Fruit fly (Drosophila melanogaster) whole organism, embryonic: Measurements from ENCODE around the gene Lcp65Aa.
A peak's percentile ranks its signal among the peaks of the same experiment; 100 is the strongest.

Experiments used
- B-H1 ChIP-seq: fragments of 200-800 bp; sonication (Bioruptor generic); IDR thresholded peaks from 3 replicates; pipeline ENCODE4 v1.3.6; 2022; ENCODE audit warnings: missing biosample characterization, missing genetic modification characterization
- C15 ChIP-seq: fragments of 200-800 bp; sonication (Bioruptor generic); IDR thresholded peaks from 3 replicates; pipeline ENCODE4 v1.3.6; 2022; ENCODE audit warnings: missing biosample characterization, missing genetic modification characterization
- CG10274 ChIP-seq: fragments of 200-800 bp; sonication (Bioruptor generic); optimal IDR thresholded peaks from 3 replicates; lab custom pipeline; 2017; ENCODE audit warnings: missing biosample characterization, mild to moderate bottlenecking, missing genetic modification characterization
- CG10366 ChIP-seq: fragments of 200-800 bp; sonication (Bioruptor generic); IDR thresholded peaks from 2 replicates; pipeline ENCODE4 v1.3.6; 2022; ENCODE audit warnings: missing biosample characterization, missing genetic modification characterization
- CG10543 ChIP-seq: fragments of 200-800 bp; sonication (Bioruptor generic); optimal IDR thresholded peaks from 3 replicates; lab custom pipeline; 2017; ENCODE audit warnings: missing biosample characterization, mild to moderate bottlenecking, missing genetic modification characterization, moderate library complexity
- CG10565 ChIP-seq: fragments of 200-800 bp; sonication (Bioruptor generic); optimal IDR thresholded peaks from 3 replicates; lab custom pipeline; 2016; ENCODE audit warnings: missing biosample characterization, mild to moderate bottlenecking, missing genetic modification characterization
- CG10959 ChIP-seq: fragments of 200-800 bp; sonication (Bioruptor generic); IDR thresholded peaks from 2 replicates; pipeline ENCODE4 v1.3.6; 2022; ENCODE audit warnings: missing biosample characterization, missing genetic modification characterization
- CG11247 ChIP-seq: fragments of 200-800 bp; sonication (Bioruptor generic); IDR thresholded peaks from 2 replicates; pipeline ENCODE4 v1.3.6; 2022; ENCODE audit warnings: missing biosample characterization, missing genetic modification characterization
- CG12104 ChIP-seq: fragments of 200-800 bp; sonication (Bioruptor generic); optimal IDR thresholded peaks from 3 replicates; lab custom pipeline; 2016; ENCODE audit warnings: missing biosample characterization, missing genetic modification characterization
- CG12659 ChIP-seq: fragments of 200-800 bp; sonication (Bioruptor generic); optimal IDR thresholded peaks from 3 replicates; lab custom pipeline; 2017; ENCODE audit warnings: mild to moderate bottlenecking, missing biosample characterization, missing genetic modification reagents, missing genetic modification characterization
- CG18599 ChIP-seq: fragments of 200-800 bp; sonication (Bioruptor generic); optimal IDR thresholded peaks from 3 replicates; lab custom pipeline; 2017; ENCODE audit warnings: missing biosample characterization, missing genetic modification characterization, mild to moderate bottlenecking, moderate library complexity, missing genetic modification reagents
- CG2678 ChIP-seq: fragments of 200-800 bp; sonication (Bioruptor generic); optimal IDR thresholded peaks from 3 replicates; lab custom pipeline; 2019; ENCODE audit warnings: missing biosample characterization, mild to moderate bottlenecking, missing genetic modification characterization, moderate library complexity
- CG31441 ChIP-seq: fragments of 200-800 bp; sonication (Bioruptor generic); IDR thresholded peaks from 2 replicates; pipeline ENCODE4 v1.3.6; 2022; ENCODE audit warnings: missing biosample characterization, missing genetic modification characterization
- CG3163 ChIP-seq: fragments of 200-800 bp; sonication (Bioruptor generic); optimal IDR thresholded peaks from 3 replicates; lab custom pipeline; 2016; ENCODE audit warnings: missing biosample characterization, missing genetic modification characterization
- CG32532 ChIP-seq: fragments of 200-800 bp; sonication (Bioruptor generic); IDR thresholded peaks from 2 replicates; pipeline ENCODE4 v1.3.6; 2022; ENCODE audit warnings: missing biosample characterization, missing genetic modification characterization
- CG5953 ChIP-seq: fragments of 200-800 bp; sonication (Bioruptor generic); IDR thresholded peaks from 2 replicates; pipeline ENCODE4 v1.3.6; 2022; ENCODE audit warnings: missing biosample characterization, missing genetic modification characterization
- CG6791 ChIP-seq: fragments of 200-800 bp; sonication (Bioruptor generic); IDR thresholded peaks from 3 replicates; pipeline ENCODE4 v1.3.6; 2022; ENCODE audit warnings: missing biosample characterization, missing genetic modification characterization; ENCODE audit not compliant: partially characterized antibody
- CG7928 ChIP-seq: fragments of 200-800 bp; sonication (Bioruptor generic); optimal IDR thresholded peaks from 2 replicates; lab custom pipeline; 2017; ENCODE audit warnings: missing biosample characterization, mild to moderate bottlenecking, missing genetic modification characterization
- CG8478 ChIP-seq: fragments of >200 bp; optimal IDR thresholded peaks from 2 replicates; lab custom pipeline; 2018
- CrebB ChIP-seq: fragments of 200-800 bp; sonication (Bioruptor generic); optimal IDR thresholded peaks from 3 replicates; lab custom pipeline; 2018; ENCODE audit warnings: missing biosample characterization, mild to moderate bottlenecking, missing genetic modification characterization
- D19A ChIP-seq: fragments of 200-800 bp; optimal IDR thresholded peaks from 3 replicates; lab custom pipeline; 2019; ENCODE audit warnings: missing biosample characterization, mild to moderate bottlenecking, missing genetic modification characterization, moderate library complexity
- Dll ChIP-seq: fragments of 200-800 bp; sonication (Bioruptor generic); IDR thresholded peaks from 4 replicates; pipeline ENCODE4 v1.3.6; 2022; ENCODE audit warnings: missing biosample characterization, missing genetic modification characterization; ENCODE audit not compliant: partially characterized antibody
- Hr51 ChIP-seq, 2 experiments: fragments of 200-800 bp; sonication (Bioruptor generic); optimal IDR thresholded peaks; 2 replicates in 1 of 2; 3 replicates in 1 of 2; lab custom pipeline; 2016 to 2018; ENCODE audit warnings: missing biosample characterization in 2 of 2, missing genetic modification characterization in 2 of 2, mild to moderate bottlenecking in 1 of 2, moderate library complexity in 1 of 2
- Jarid2 ChIP-seq: fragments of 200-800 bp; sonication (Bioruptor generic); optimal IDR thresholded peaks from 3 replicates; lab custom pipeline; 2017; ENCODE audit warnings: mild to moderate bottlenecking, missing biosample characterization, missing genetic modification reagents, missing genetic modification characterization
- Meics ChIP-seq: fragments of 200-800 bp; sonication (Bioruptor generic); optimal IDR thresholded peaks from 2 replicates; lab custom pipeline; 2017; ENCODE audit warnings: missing biosample characterization, mild to moderate bottlenecking, missing genetic modification characterization
- NK7.1 ChIP-seq: fragments of 200-800 bp; sonication (Bioruptor generic); optimal IDR thresholded peaks from 3 replicates; lab custom pipeline; 2016; ENCODE audit warnings: missing biosample characterization, missing genetic modification characterization
- Rfx ChIP-seq: fragments of 200-800 bp; sonication (Bioruptor generic); IDR thresholded peaks from 2 replicates; pipeline ENCODE4 v1.3.6; 2022; ENCODE audit warnings: missing biosample characterization, missing genetic modification characterization
- Scr ChIP-seq: fragments of 200-800 bp; sonication (Bioruptor generic); IDR thresholded peaks from 2 replicates; pipeline ENCODE4 v1.3.6; 2022; ENCODE audit warnings: missing biosample characterization, missing genetic modification characterization; ENCODE audit not compliant: partially characterized antibody
- amos ChIP-seq: fragments of 200-800 bp; sonication (Bioruptor generic); IDR thresholded peaks from 2 replicates; pipeline ENCODE4 v1.3.6; 2022; ENCODE audit warnings: missing biosample characterization, missing genetic modification characterization; ENCODE audit not compliant: partially characterized antibody
- az2 ChIP-seq: fragments of 200-800 bp; sonication (Bioruptor generic); optimal IDR thresholded peaks from 3 replicates; lab custom pipeline; 2016; ENCODE audit warnings: missing biosample characterization, missing genetic modification characterization
- bcd ChIP-seq: fragments of 200-800 bp; sonication (Bioruptor generic); optimal IDR thresholded peaks from 2 replicates; lab custom pipeline; 2017; ENCODE audit warnings: missing biosample characterization, mild to moderate bottlenecking, missing genetic modification characterization
- chm ChIP-seq: fragments of 200-800 bp; sonication (Bioruptor generic); IDR thresholded peaks from 2 replicates; pipeline ENCODE4 v1.3.6; 2022; ENCODE audit warnings: missing biosample characterization, missing genetic modification characterization
- ems ChIP-seq: fragments of 200-800 bp; sonication (Bioruptor generic); optimal IDR thresholded peaks from 3 replicates; lab custom pipeline; 2016; ENCODE audit warnings: missing biosample characterization, missing genetic modification characterization
- eve ChIP-seq, 2 experiments: fragments of >200 bp; optimal IDR thresholded peaks; 2 replicates each; lab custom pipeline; 2017; ENCODE audit warnings: missing biosample characterization in 2 of 2, missing genetic modification characterization in 2 of 2
- exex ChIP-seq: fragments of 200-800 bp; sonication (Bioruptor generic); optimal IDR thresholded peaks from 4 replicates; lab custom pipeline; 2018; ENCODE audit warnings: missing biosample characterization, mild to moderate bottlenecking, missing genetic modification characterization, moderate library complexity
- eyg ChIP-seq: fragments of 200-800 bp; sonication (Bioruptor generic); optimal IDR thresholded peaks from 3 replicates; lab custom pipeline; 2016; ENCODE audit warnings: missing biosample characterization, missing genetic modification characterization
- gem ChIP-seq: fragments of 200-800 bp; sonication (Bioruptor generic); optimal IDR thresholded peaks from 2 replicates; lab custom pipeline; 2019; ENCODE audit warnings: missing biosample characterization, mild to moderate bottlenecking, missing genetic modification characterization, moderate library complexity
- hb ChIP-seq: fragments of 200-800 bp; sonication (Bioruptor generic); IDR thresholded peaks from 3 replicates; pipeline ENCODE4 v1.3.6; 2022; ENCODE audit warnings: missing biosample characterization, missing genetic modification characterization; ENCODE audit not compliant: partially characterized antibody
- inv ChIP-seq: fragments of 200-800 bp; sonication (Bioruptor generic); IDR thresholded peaks from 2 replicates; pipeline ENCODE4 v1.3.6; 2022; ENCODE audit warnings: missing biosample characterization, missing genetic modification characterization; ENCODE audit not compliant: partially characterized antibody
- kay ChIP-seq: fragments of 200-800 bp; sonication (Bioruptor generic); optimal IDR thresholded peaks from 2 replicates; lab custom pipeline; 2016; ENCODE audit warnings: missing biosample characterization, missing genetic modification characterization
- lmd ChIP-seq: fragments of 200-800 bp; sonication (Bioruptor generic); IDR thresholded peaks from 2 replicates; pipeline ENCODE4 v1.3.6; 2022; ENCODE audit warnings: missing biosample characterization, missing genetic modification characterization
- nom ChIP-seq: fragments of 200-800 bp; sonication (Bioruptor generic); optimal IDR thresholded peaks from 2 replicates; lab custom pipeline; 2017; ENCODE audit warnings: missing biosample characterization, missing genetic modification characterization, mild to moderate bottlenecking, moderate library complexity, missing genetic modification reagents
- p53 ChIP-seq: fragments of 200-800 bp; sonication (Bioruptor generic); optimal IDR thresholded peaks from 2 replicates; lab custom pipeline; 2016; ENCODE audit warnings: missing biosample characterization, missing genetic modification characterization
- pros ChIP-seq: fragments of 200-800 bp; sonication (Bioruptor generic); optimal IDR thresholded peaks from 3 replicates; lab custom pipeline; 2019; ENCODE audit warnings: missing biosample characterization, mild to moderate bottlenecking, missing genetic modification characterization, moderate library complexity
- sim ChIP-seq: fragments of 200-800 bp; sonication (Bioruptor generic); IDR thresholded peaks from 2 replicates; pipeline ENCODE4 v1.3.6; 2022; ENCODE audit warnings: missing biosample characterization, missing genetic modification characterization
- sima ChIP-seq: fragments of 200-800 bp; sonication (Bioruptor generic); optimal IDR thresholded peaks from 2 replicates; lab custom pipeline; 2016; ENCODE audit warnings: missing biosample characterization, missing genetic modification characterization
- sqz ChIP-seq: fragments of 200-800 bp; sonication (Bioruptor generic); optimal IDR thresholded peaks from 3 replicates; lab custom pipeline; 2018; ENCODE audit warnings: missing biosample characterization, mild to moderate bottlenecking, missing genetic modification characterization
- unc-4 ChIP-seq: fragments of 200-800 bp; sonication (Bioruptor generic); IDR thresholded peaks from 2 replicates; pipeline ENCODE4 v1.3.6; 2022; ENCODE audit warnings: missing biosample characterization, missing genetic modification characterization; ENCODE audit not compliant: partially characterized antibody

Gene Lcp65Aa

DNA sequence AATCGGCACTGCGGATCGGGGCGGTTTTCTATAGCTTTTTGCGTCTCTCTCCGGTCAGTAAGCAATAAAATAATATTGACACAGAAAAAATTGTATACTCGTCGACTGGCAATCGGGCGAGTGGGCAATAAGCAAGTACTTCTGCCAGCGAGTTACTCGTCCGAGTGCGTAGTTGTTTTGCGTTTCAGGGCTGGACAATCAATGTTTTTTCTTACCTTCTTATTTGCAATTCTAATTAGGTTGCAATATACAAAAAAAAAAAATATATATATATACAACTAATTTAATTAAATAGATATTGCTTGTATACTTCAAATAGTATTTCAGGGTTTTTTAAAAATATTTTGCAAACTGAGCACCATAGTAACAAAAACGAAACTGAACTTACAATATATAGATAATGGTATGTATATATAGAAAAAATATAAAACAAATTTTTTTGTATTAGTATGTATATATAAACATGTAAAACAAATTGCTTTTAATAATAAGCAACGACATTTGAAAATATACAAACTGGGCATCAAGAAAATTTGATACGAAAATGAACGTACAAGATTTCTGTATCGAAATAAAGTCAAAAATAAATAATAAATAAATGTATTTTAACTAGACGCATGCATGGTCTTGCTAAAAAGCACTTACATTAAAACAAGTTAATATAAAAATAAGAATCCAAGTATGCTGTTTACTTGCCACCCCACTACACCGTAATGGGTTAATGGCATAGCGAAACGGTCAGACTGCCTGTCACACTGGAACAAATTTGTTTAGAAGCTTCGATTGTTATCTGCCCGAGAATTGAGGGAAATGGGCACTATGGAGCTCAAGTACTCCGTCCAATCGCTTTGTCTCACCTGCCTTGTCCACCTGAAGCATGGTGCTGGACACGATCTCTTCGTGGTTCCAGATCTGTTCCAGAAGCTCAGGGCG is 38.2 kb downstream of the Lcp65Aa start, which contains the start of the genes D19A and CG7386 (continued):
- TF ChIP-seq CG12104 (GFP tag; lab: Kevin White, UChicago) (peak; percentile 7), eyg (GFP tag; lab: Kevin White, UChicago) (no peak), chm (GFP tag; lab: Robert Waterston, UW) (peak; percentile 15; the same call in 1 of the 2 replicates), Rfx (peak; percentile 85), nom (peak; percentile 24), CG10959 (GFP tag; lab: Robert Waterston, UW) (peak; percentile 71), unc-4 (GFP tag; lab: Robert Waterston, UW) (no peak), sqz (GFP tag; lab: Kevin White, UChicago) (peak; percentile 88), amos (GFP tag; lab: Robert Waterston, UW) (peak; percentile 34; the same call in 1 of the 2 replicates), D19A (peak; percentile 80), CG10366 (GFP tag; lab: Robert Waterston, UW) (peak; percentile 56), hb (GFP tag; lab: Robert Waterston, UW) (no peak), lmd (peak; percentile 65), CrebB (tag; lab: Kevin White, UChicago) (no peak), kay (GFP tag; lab: Kevin White, UChicago) (peak; percentile 5), eve (GFP tag; optimal IDR thresholded peaks at IDR 0.05; lab: Kevin White, UChicago) (no peak), CG2678 (tag; lab: Kevin White, UChicago) (peak; percentile 71), Scr (GFP tag; lab: Robert Waterston, UW) (no peak), CG12659 (GFP tag; lab: Kevin White, UChicago) (peak; percentile 49), sima (GFP tag; lab: Kevin White, UChicago) (no peak), ems (no peak), NK7.1 (no peak), CG10543 (GFP tag; lab: Kevin White, UChicago) (peak; percentile 48), Meics (GFP tag; lab: Kevin White, UChicago) (peak; percentile 55), pros (GFP tag; lab: Kevin White, UChicago) (no peak), inv (GFP tag; lab: Robert Waterston, UW) (0 out of 2 replicates have a peak, but pooled peaks have one; percentile 21), p53 (no peak), CG8478 (lab: Kevin White, UChicago) (no peak), CG10565 (GFP tag; lab: Kevin White, UChicago) (no peak), Jarid2 (no peak), Dll (GFP tag; lab: Robert Waterston, UW) (no peak), CG31441 (peak; percentile 57), C15 (GFP tag; lab: Robert Waterston, UW) (no peak), gem (tag; lab: Kevin White, UChicago) (peak; percentile 74), sim (peak; percentile 27), CG18599 (GFP tag; lab: Kevin White, UChicago) (peak; percentile 43), CG7928 (GFP tag; lab: Kevin White, UChicago) (peak; percentile 89), bcd (GFP tag; lab: Kevin White, UChicago) (peak; percentile 34), CG11247 (peak; percentile 40), B-H1 (GFP tag; lab: Robert Waterston, UW) (peak; percentile 16; the same call in 2 of the 3 replicates), Hr51 (GFP tag; optimal IDR thresholded peaks at IDR 0.05; lab: Kevin White, UChicago) (peak; percentile 17 to 49), az2 (GFP tag; lab: Kevin White, UChicago) (peak; percentile 40), CG6791 (peak; percentile 41; the same call in 1 of the 3 replicates), CG3163 (no peak), CG5953 (0 out of 2 replicates have a peak, but pooled peaks have one; percentile 25), CG32532 (peak; percentile 80), exex (tag; lab: Kevin White, UChicago) (no peak), CG10274 (GFP tag; lab: Kevin White, UChicago) (peak; percentile 41)
